Worm (Caenorhabditis elegans): ENCODE results near the gene nkb-2.

DNA sequence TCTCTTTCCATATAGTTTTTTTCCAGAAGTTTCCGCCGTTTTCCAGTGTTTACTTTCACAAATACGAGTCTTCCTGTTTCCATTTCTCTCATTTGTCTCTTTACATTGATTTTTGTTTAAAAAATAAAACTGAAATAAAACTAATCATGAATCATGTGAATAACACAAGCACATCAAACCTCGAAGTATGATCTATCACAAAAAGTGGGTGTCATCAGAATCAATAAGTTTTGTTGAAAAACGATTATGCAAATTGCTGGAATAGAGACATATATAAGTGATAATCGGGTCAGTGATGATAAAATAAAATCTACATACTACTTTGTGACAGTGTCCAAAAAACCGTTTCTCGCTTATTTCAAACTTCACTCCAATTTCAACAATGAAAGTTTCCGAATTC is 30.1 kb downstream of the nkb-2 start, which contains the start of gene R09H10.7:
- TF ChIP-seq fkh-10 (GFP tag; optimal IDR thresholded peaks at IDR 0.05) (no peak), snpc-4 (tag; optimal IDR thresholded peaks at IDR 0.05) (no peak), elt-2 (tag; optimal IDR thresholded peaks at IDR 0.05) (no peak), nhr-76 (tag; optimal IDR thresholded peaks at IDR 0.05) (no peak), nhr-237 (tag; optimal IDR thresholded peaks at IDR 0.05) (no peak), pqm-1 (tag; optimal IDR thresholded peaks at IDR 0.05) (no peak), nfya-1 (tag; optimal IDR thresholded peaks at IDR 0.05; ENCODE audit: insufficient read depth) (no peak), nhr-77 (tag; optimal IDR thresholded peaks at IDR 0.05) (no peak), ztf-11 (tag; optimal IDR thresholded peaks at IDR 0.05) (no peak), egl-5 (tag; optimal IDR thresholded peaks at IDR 0.05) (no peak), skn-1 (tag; optimal IDR thresholded peaks at IDR 0.05) (no peak)
